Worm (Caenorhabditis elegans) whole organism, young adult: Measurements from ENCODE around the gene C17E7.12.

ENCODE experiments used
- B0261.1 ChIP-seq: sonication (generic microtip); optimal IDR thresholded peaks from 2 replicates; lab custom pipeline; 2016; ENCODE audit warnings: mild to moderate bottlenecking, missing genetic modification characterization, moderate library complexity, missing compliant biosample characterization
- Y56A3A.18 ChIP-seq: fragments of 200-800 bp; sonication (Bioruptor generic); IDR thresholded peaks from 2 replicates; pipeline ENCODE4 v1.3.6; 2022; ENCODE audit warnings: missing genetic modification reagents, missing genetic modification characterization, missing compliant biosample characterization
- ama-1 ChIP-seq, 3 experiments: fragments of 150-350 bp in 1 of 3; sonication (generic microtip) in 2 of 3; optimal IDR thresholded peaks; 2 replicates each; lab custom pipeline; 2014 to 2018; ENCODE audit warnings: missing biosample characterization in 2 of 3, missing genetic modification characterization in 2 of 3, missing genetic modification reagents in 2 of 3
- bed-2 ChIP-seq: fragments of 200-800 bp; sonication (Bioruptor generic); IDR thresholded peaks from 2 replicates; pipeline ENCODE4 v1.3.6; 2022; ENCODE audit warnings: missing genetic modification reagents, missing genetic modification characterization, missing compliant biosample characterization
- ets-4 ChIP-seq: fragments of 200-800 bp; sonication (Bioruptor generic); optimal IDR thresholded peaks from 2 replicates; lab custom pipeline; 2018; ENCODE audit warnings: mild to moderate bottlenecking, missing genetic modification characterization, missing compliant biosample characterization
- madf-3 ChIP-seq: fragments of 200-800 bp; sonication (Bioruptor generic); IDR thresholded peaks from 2 replicates; pipeline ENCODE4 v1.3.6; 2022; ENCODE audit warnings: missing genetic modification reagents, missing genetic modification characterization, missing compliant biosample characterization
- madf-8 ChIP-seq: fragments of 200-800 bp; sonication (Bioruptor generic); conservative IDR thresholded peaks from 2 replicates; pipeline ENCODE4 v1.3.6; 2022; ENCODE audit warnings: missing genetic modification reagents, missing genetic modification characterization, missing compliant biosample characterization
- mel-28 ChIP-seq: sonication (generic microtip); optimal IDR thresholded peaks from 2 replicates; lab custom pipeline; 2016; ENCODE audit warnings: borderline replicate concordance, mild to moderate bottlenecking, missing genetic modification characterization, missing compliant biosample characterization
- pbrm-1 ChIP-seq: fragments of 200-800 bp; sonication (Bioruptor generic); IDR thresholded peaks from 2 replicates; pipeline ENCODE4 v1.3.6; 2022; ENCODE audit warnings: missing genetic modification reagents, missing genetic modification characterization, missing compliant biosample characterization
- pha-4 ChIP-seq: fragments of 150-350 bp; sonication (generic microtip); optimal IDR thresholded peaks from 2 replicates; lab custom pipeline; 2014; ENCODE audit warnings: missing biosample characterization, missing genetic modification reagents, missing genetic modification characterization
- sdz-38 ChIP-seq: sonication (generic microtip); optimal IDR thresholded peaks from 2 replicates; lab custom pipeline; 2016; ENCODE audit warnings: missing genotype, missing genetic modification characterization, missing compliant biosample characterization
- unc-62 ChIP-seq: fragments of 150-350 bp; optimal IDR thresholded peaks from 2 replicates; lab custom pipeline; 2014; ENCODE audit warnings: missing biosample characterization, missing genetic modification reagents, missing genetic modification characterization
- ztf-25 ChIP-seq: fragments of 200-800 bp; sonication (Bioruptor generic); IDR thresholded peaks from 2 replicates; pipeline ENCODE4 v1.3.6; 2022; ENCODE audit warnings: missing genetic modification reagents, missing genetic modification characterization, missing compliant biosample characterization

ce11 chrV:3892361-3892904, 614 bp upstream of the C17E7.12 start, which contains the start of gene C17E7.4:
- TF ChIP-seq pbrm-1 (no peak), sdz-38 (tag; lab: Kevin White, UChicago) (no peak), pha-4 (tag; lab: Kevin White, UChicago) (no peak), madf-8 (GFP tag; lab: Robert Waterston, UW) (peak; percentile 72), Y56A3A.18 (GFP tag; lab: Robert Waterston, UW) (no peak), ztf-25 (no peak), bed-2 (no peak), B0261.1 (tag; lab: Kevin White, UChicago) (no peak), mel-28 (tag; lab: Kevin White, UChicago) (no peak), madf-3 (GFP tag; lab: Robert Waterston, UW) (no peak), ama-1 (optimal IDR thresholded peaks at IDR 0.05; lab: Kevin White, UChicago) (no peak), ama-1 (GFP tag; optimal IDR thresholded peaks at IDR 0.05; lab: Kevin White, UChicago) (no peak), ets-4 (GFP tag; lab: Kevin White, UChicago) (no peak), unc-62 (GFP tag; lab: Kevin White, UChicago) (no peak)
